Worm (Caenorhabditis elegans) whole organism, L4 larva: ENCODE results near the gene lron-1.

ENCODE experiments used
- D1046.2 ChIP-seq: fragments of 200-800 bp; sonication (Bioruptor generic); IDR thresholded peaks from 2 replicates; pipeline ENCODE4 v1.3.6; 2022; ENCODE audit warnings: missing genetic modification characterization, missing compliant biosample characterization
- F26F4.8 ChIP-seq: fragments of 200-800 bp; sonication (Bioruptor generic); conservative IDR thresholded peaks from 2 replicates; pipeline ENCODE4 v1.3.6; 2022; ENCODE audit warnings: missing genetic modification characterization, missing compliant biosample characterization
- F49E8.2 ChIP-seq: sonication (generic microtip); optimal IDR thresholded peaks from 2 replicates; lab custom pipeline; 2016; ENCODE audit warnings: missing compliant biosample characterization, mild to moderate bottlenecking, missing genetic modification characterization, borderline replicate concordance
- T20F7.1 ChIP-seq: fragments of 200-800 bp; sonication (Bioruptor generic); optimal IDR thresholded peaks from 2 replicates; lab custom pipeline; 2018; ENCODE audit warnings: mild to moderate bottlenecking, missing genetic modification characterization, missing compliant biosample characterization
- Y48G9A.11 ChIP-seq: fragments of 200-800 bp; sonication (Bioruptor generic); IDR thresholded peaks from 2 replicates; pipeline ENCODE4 v1.3.6; 2022; ENCODE audit warnings: missing genetic modification reagents, missing genetic modification characterization, missing compliant biosample characterization
- Y75B8A.6 ChIP-seq: fragments of 200-800 bp; sonication (Bioruptor generic); IDR thresholded peaks from 2 replicates; pipeline ENCODE4 v1.3.6; 2022; ENCODE audit warnings: missing genetic modification reagents, missing genetic modification characterization, missing compliant biosample characterization
- ZK546.5 ChIP-seq, 2 experiments: sonication (generic microtip); optimal IDR thresholded peaks; 2 replicates each; lab custom pipeline; 2017; ENCODE audit warnings: missing biosample characterization in 2 of 2, missing genetic modification characterization in 2 of 2
- aha-1 ChIP-seq: fragments of 150-350 bp; peaks from one replicate; lab custom pipeline; 2014; ENCODE audit warnings: missing biosample characterization, missing genetic modification characterization
- aly-2 ChIP-seq: sonication (generic microtip); optimal IDR thresholded peaks from 2 replicates; lab custom pipeline; 2018; ENCODE audit warnings: missing biosample characterization, missing genetic modification characterization
- arid-1 ChIP-seq: fragments of 200-800 bp; sonication (Bioruptor generic); conservative IDR thresholded peaks from 2 replicates; pipeline ENCODE4 v1.3.6; 2022; ENCODE audit warnings: missing genetic modification reagents, missing genetic modification characterization, missing compliant biosample characterization
- attf-4 ChIP-seq: sonication (generic microtip); optimal IDR thresholded peaks from 3 replicates; lab custom pipeline; 2017; ENCODE audit warnings: missing biosample characterization, missing genetic modification characterization
- ceh-62 ChIP-seq: sonication (generic microtip); optimal IDR thresholded peaks from 2 replicates; lab custom pipeline; 2017; ENCODE audit warnings: missing biosample characterization, missing genetic modification characterization
- ces-1 ChIP-seq: fragments of 150-350 bp; sonication (generic microtip); optimal IDR thresholded peaks from 4 replicates; lab custom pipeline; 2014; ENCODE audit warnings: missing biosample characterization, missing genetic modification reagents, missing genetic modification characterization
- ctbp-1 ChIP-seq: fragments of 200-800 bp; sonication (Bioruptor generic); IDR thresholded peaks from 2 replicates; pipeline ENCODE4 v1.3.6; 2022; ENCODE audit warnings: missing genetic modification reagents, missing genetic modification characterization, missing compliant biosample characterization
- daf-12 ChIP-seq: fragments of 150-350 bp; optimal IDR thresholded peaks from 2 replicates; lab custom pipeline; 2014; ENCODE audit warnings: missing biosample characterization, missing genetic modification reagents, missing genetic modification characterization
- daf-19 ChIP-seq: fragments of 200-800 bp; sonication (Bioruptor generic); conservative IDR thresholded peaks from 2 replicates; pipeline ENCODE4 v1.3.6; 2022; ENCODE audit warnings: missing genetic modification characterization, missing compliant biosample characterization
- daf-8 ChIP-seq: fragments of 200-800 bp; sonication (Bioruptor generic); IDR thresholded peaks from 2 replicates; pipeline ENCODE4 v1.3.6; 2022; ENCODE audit warnings: missing genetic modification characterization, missing compliant biosample characterization
- dmd-9 ChIP-seq: fragments of 200-800 bp; sonication (Bioruptor generic); IDR thresholded peaks from 2 replicates; pipeline ENCODE4 v1.3.6; 2022; ENCODE audit warnings: missing genetic modification reagents, missing genetic modification characterization, missing compliant biosample characterization
- duxl-1 ChIP-seq: sonication (generic microtip); optimal IDR thresholded peaks from 2 replicates; lab custom pipeline; 2016; ENCODE audit warnings: mild to moderate bottlenecking, missing genetic modification characterization, moderate library complexity, missing compliant biosample characterization; ENCODE audit not compliant: poor library complexity
- fos-1 ChIP-seq: fragments of 150-350 bp; optimal IDR thresholded peaks from 2 replicates; lab custom pipeline; 2014; ENCODE audit warnings: missing biosample characterization, missing genetic modification characterization
- hif-1 ChIP-seq, 2 experiments: sonication (generic microtip); optimal IDR thresholded peaks; 2 replicates each; lab custom pipeline; 2016 to 2017; ENCODE audit warnings: missing compliant biosample characterization in 2 of 2, missing genetic modification characterization in 2 of 2, missing genetic modification reagents in 2 of 2, missing genotype in 2 of 2, mild to moderate bottlenecking in 1 of 2
- hlh-11 ChIP-seq: fragments of 200-800 bp; sonication (Bioruptor generic); optimal IDR thresholded peaks from 2 replicates; lab custom pipeline; 2018; ENCODE audit warnings: mild to moderate bottlenecking, missing genetic modification characterization, missing compliant biosample characterization
- lim-7 ChIP-seq: fragments of 200-800 bp; sonication (Bioruptor generic); IDR thresholded peaks from 2 replicates; pipeline ENCODE4 v1.3.6; 2022; ENCODE audit warnings: missing genetic modification characterization, missing compliant biosample characterization
- lin-1 ChIP-seq: fragments of 200-800 bp; sonication (Bioruptor generic); IDR thresholded peaks from 2 replicates; pipeline ENCODE4 v1.3.6; 2022; ENCODE audit warnings: missing genetic modification reagents, missing genetic modification characterization, missing compliant biosample characterization
- lin-15B ChIP-seq: fragments of 150-350 bp; sonication (generic microtip); optimal IDR thresholded peaks from 3 replicates; lab custom pipeline; 2014; ENCODE audit warnings: missing biosample characterization, missing genetic modification characterization
- lin-29 ChIP-seq: fragments of 200-800 bp; sonication (Bioruptor generic); IDR thresholded peaks from 2 replicates; pipeline ENCODE4 v1.3.6; 2022; ENCODE audit warnings: missing genetic modification reagents, missing genetic modification characterization, missing compliant biosample characterization
- lin-39 ChIP-seq: fragments of 150-350 bp; optimal IDR thresholded peaks from 2 replicates; lab custom pipeline; 2014; ENCODE audit warnings: missing biosample characterization, missing genetic modification reagents, missing genetic modification characterization
- mdl-1 ChIP-seq, 2 experiments: fragments of 150-350 bp in 1 of 2; sonication (generic microtip) in 1 of 2; optimal IDR thresholded peaks; 2 replicates each; lab custom pipeline; 2014 to 2017; ENCODE audit warnings: missing biosample characterization in 2 of 2, missing genetic modification characterization in 2 of 2
- mdt-29 ChIP-seq: fragments of 200-800 bp; sonication (Bioruptor generic); IDR thresholded peaks from 2 replicates; pipeline ENCODE4 v1.3.6; 2022; ENCODE audit warnings: missing genetic modification reagents, missing genetic modification characterization, missing compliant biosample characterization
- nhr-25 ChIP-seq: sonication (generic microtip); optimal IDR thresholded peaks from 2 replicates; lab custom pipeline; 2017; ENCODE audit warnings: missing genetic modification characterization, mild to moderate bottlenecking, missing compliant biosample characterization, antibody characterized with exemption, moderate library complexity, borderline replicate concordance; ENCODE audit not compliant: insufficient read depth
- nhr-41 ChIP-seq: fragments of 200-800 bp; sonication (Bioruptor generic); IDR thresholded peaks from 2 replicates; pipeline ENCODE4 v1.3.6; 2022; ENCODE audit warnings: missing genetic modification reagents, missing genetic modification characterization, missing compliant biosample characterization
- nhr-42 ChIP-seq: fragments of 200-800 bp; sonication (Bioruptor generic); IDR thresholded peaks from 2 replicates; pipeline ENCODE4 v1.3.6; 2022; ENCODE audit warnings: missing genetic modification characterization, missing compliant biosample characterization
- nhr-77 ChIP-seq: fragments of 150-350 bp; optimal IDR thresholded peaks from 2 replicates; lab custom pipeline; 2014; ENCODE audit warnings: missing biosample characterization, missing genetic modification characterization
- pqm-1 ChIP-seq: sonication (generic microtip); optimal IDR thresholded peaks from 2 replicates; lab custom pipeline; 2017; ENCODE audit warnings: missing biosample characterization, missing genetic modification characterization
- sdz-12 ChIP-seq: fragments of 200-800 bp; sonication (Bioruptor generic); optimal IDR thresholded peaks from 2 replicates; lab custom pipeline; 2018; ENCODE audit warnings: mild to moderate bottlenecking, missing genetic modification characterization, missing compliant biosample characterization
- skn-1 ChIP-seq: fragments of 150-350 bp; optimal IDR thresholded peaks from 2 replicates; lab custom pipeline; 2014; ENCODE audit warnings: missing biosample characterization, missing genetic modification characterization
- unc-62 ChIP-seq, 3 experiments: fragments of 150-350 bp in 1 of 3; sonication (generic microtip); optimal IDR thresholded peaks in 2 of 3; peaks in 1 of 3; 1 replicate in 1 of 3; 2 replicates in 2 of 3; lab custom pipeline; 2014 to 2017; ENCODE audit warnings: missing biosample characterization in 3 of 3, missing genetic modification characterization in 3 of 3, missing genetic modification reagents in 3 of 3, missing genotype in 1 of 3
- vab-7 ChIP-seq: fragments of 200-800 bp; sonication (Bioruptor generic); IDR thresholded peaks from 2 replicates; pipeline ENCODE4 v1.3.6; 2022; ENCODE audit warnings: missing genetic modification reagents, missing genetic modification characterization, missing compliant biosample characterization
- zag-1 ChIP-seq: fragments of 150-350 bp; optimal IDR thresholded peaks from 2 replicates; lab custom pipeline; 2014; ENCODE audit warnings: missing biosample characterization, missing genetic modification characterization
- zip-2 ChIP-seq: fragments of 150-350 bp; optimal IDR thresholded peaks from 2 replicates; lab custom pipeline; 2014; ENCODE audit warnings: missing biosample characterization, missing genetic modification characterization

lron-1 gene

DNA sequence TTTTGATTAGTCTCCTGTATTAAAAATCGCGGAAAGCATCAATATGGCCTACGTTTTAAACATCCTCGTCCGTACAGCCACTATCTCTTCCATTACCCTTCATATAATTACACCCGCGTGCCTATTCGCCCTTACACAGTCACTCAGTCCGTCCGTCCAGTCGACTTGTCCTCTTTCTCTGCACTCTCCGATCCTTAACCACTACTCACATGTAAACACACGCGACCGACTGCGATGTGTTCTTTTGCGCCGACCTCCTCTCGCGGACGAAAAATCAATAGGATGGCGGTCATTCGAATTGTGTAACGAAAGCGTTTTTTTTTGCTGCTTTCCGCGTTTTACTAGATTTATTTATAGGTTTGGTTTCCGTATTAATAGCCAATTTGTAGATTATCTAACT is 30.2 kb downstream of the lron-1 start, which contains the start of gene eor-2 (continued):
- TF ChIP-seq vab-7 (GFP tag; lab: Robert Waterston, UW) (no peak), daf-8 (GFP tag; lab: Robert Waterston, UW) (no peak), lin-29 (GFP tag; lab: Robert Waterston, UW) (no peak), ZK546.5 (tag; optimal IDR thresholded peaks at IDR 0.05; lab: Kevin White, UChicago) (no peak), arid-1 (GFP tag; lab: Robert Waterston, UW) (peak; percentile 82), hif-1 (tag; optimal IDR thresholded peaks at IDR 0.05; lab: Kevin White, UChicago) (peak in 1 of 2 experiments; percentile 58), skn-1 (tag; lab: Kevin White, UChicago) (no peak), sdz-12 (GFP tag; lab: Kevin White, UChicago) (no peak), ctbp-1 (GFP tag; lab: Robert Waterston, UW) (peak; percentile 71; the same call in 1 of the 2 replicates), T20F7.1 (GFP tag; lab: Kevin White, UChicago) (peak; percentile 5), zag-1 (no peak), zip-2 (tag; lab: Kevin White, UChicago) (no peak), nhr-25 (tag; lab: Kevin White, UChicago) (no peak), dmd-9 (GFP tag; lab: Robert Waterston, UW) (no peak), D1046.2 (GFP tag; lab: Robert Waterston, UW) (no peak), F49E8.2 (tag; lab: Kevin White, UChicago) (no peak), mdt-29 (no peak), Y48G9A.11 (no peak), lin-15B (tag; lab: Kevin White, UChicago) (no peak), unc-62 (GFP tag; optimal IDR thresholded peaks at IDR 0.05 in 1 of 2; lab: Kevin White, UChicago) (peak in 1 of 2 experiments; percentile 96), unc-62 (tag; optimal IDR thresholded peaks at IDR 0.05; lab: Kevin White, UChicago) (no peak), ces-1 (GFP tag; lab: Kevin White, UChicago) (no peak), mdl-1 (tag; optimal IDR thresholded peaks at IDR 0.05; lab: Kevin White, UChicago) (peak; percentile 85 to 99), nhr-77 (tag; lab: Kevin White, UChicago) (peak; percentile 56), lim-7 (GFP tag; lab: Robert Waterston, UW) (no peak), hlh-11 (tag; lab: Kevin White, UChicago) (peak; percentile 95), nhr-42 (GFP tag; lab: Robert Waterston, UW) (no peak), daf-12 (tag; lab: Kevin White, UChicago) (no peak), Y75B8A.6 (no peak), daf-19 (GFP tag; lab: Robert Waterston, UW) (no peak), attf-4 (tag; lab: Kevin White, UChicago) (no peak), fos-1 (tag; lab: Kevin White, UChicago) (no peak), F26F4.8 (GFP tag; lab: Robert Waterston, UW) (no peak), pqm-1 (peak; percentile 41), lin-1 (GFP tag; lab: Robert Waterston, UW) (peak; percentile 60), ceh-62 (tag; lab: Kevin White, UChicago) (no peak)

DNA sequence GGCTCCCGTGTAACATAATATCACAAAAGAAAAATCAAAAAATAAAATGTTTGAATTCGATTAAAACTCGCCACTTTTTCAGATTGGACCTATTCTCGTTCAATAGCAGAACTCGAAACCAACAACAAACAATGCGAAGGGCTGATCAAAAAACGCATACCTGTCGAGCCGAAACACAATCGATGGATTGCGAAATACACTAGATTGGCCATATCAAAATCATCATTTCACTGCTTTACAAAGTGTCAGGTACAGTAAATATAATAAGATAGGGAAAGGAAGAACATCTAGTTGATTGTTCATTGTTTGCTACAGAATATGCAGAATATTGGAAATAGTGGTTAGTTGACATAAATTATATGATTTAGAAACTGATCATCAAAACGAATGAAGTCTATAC is 35.3 kb downstream of the lron-1 start:
- TF ChIP-seq aha-1 (tag; lab: Kevin White, UChicago) (peak; percentile 69), lin-39 (tag; lab: Kevin White, UChicago) (no peak), arid-1 (GFP tag; lab: Robert Waterston, UW) (no peak), vab-7 (GFP tag; lab: Robert Waterston, UW) (no peak), duxl-1 (no peak), nhr-41 (GFP tag; lab: Robert Waterston, UW) (no peak), aly-2 (tag; lab: Kevin White, UChicago) (no peak)
- TF ChIP-seq, all 104 proteins: peak for 1
